Fruit fly (Drosophila melanogaster) Kc167 (cell line): Measurements from ENCODE around the gene Mcm10.

Experiments used
- Myc ChIP-seq: fragments of >200 bp; optimal IDR thresholded peaks from 2 replicates; lab custom pipeline; 2017; ENCODE audit warnings: missing external identifiers
- Sin3A ChIP-seq: fragments of >200 bp; optimal IDR thresholded peaks from 2 replicates; lab custom pipeline; 2018; ENCODE audit warnings: missing external identifiers
- h ChIP-seq: fragments of >200 bp; optimal IDR thresholded peaks from 3 replicates; lab custom pipeline; 2018; ENCODE audit warnings: missing external identifiers
- insv ChIP-seq: fragments of >200 bp; optimal IDR thresholded peaks from 3 replicates; lab custom pipeline; 2018; ENCODE audit warnings: missing external identifiers
- psq ChIP-seq: fragments of >200 bp; optimal IDR thresholded peaks from 2 replicates; lab custom pipeline; 2017; ENCODE audit warnings: missing external identifiers
- ttk ChIP-seq: sonication (Bioruptor generic); optimal IDR thresholded peaks from 2 replicates; lab custom pipeline; 2017; ENCODE audit warnings: missing external identifiers

The Mcm10 gene

DNA sequence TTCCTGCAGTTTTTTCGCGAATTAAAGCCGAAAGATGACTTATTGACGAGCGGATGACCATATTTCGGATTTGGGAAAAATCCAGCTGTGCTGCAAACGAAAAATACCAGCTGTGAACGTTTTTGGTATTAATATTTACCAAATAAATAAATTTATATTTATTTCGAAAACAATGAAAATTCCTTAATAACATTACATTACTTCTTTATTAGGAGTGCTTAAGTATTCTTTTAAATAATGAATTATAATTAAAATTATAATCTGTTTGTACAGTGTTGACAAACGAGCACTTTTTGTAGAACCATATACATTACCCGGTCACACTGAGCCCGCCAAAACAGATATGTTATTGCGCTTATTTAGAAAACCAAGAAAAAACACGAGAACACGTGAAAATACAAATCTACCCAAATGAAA is at the start of gene Mcm10, which contains the start of gene bur:
TSS of gene Mcm10 (plus strand) at position 319 of the 417 bp plus-strand sequence.
TSS of gene bur (minus strand) at position 69 of the 417 bp plus-strand sequence.
- TF ChIP-seq Sin3A (lab: Kevin White, UChicago) (no peak), psq (no peak), h (lab: Kevin White, UChicago) (no peak), ttk (lab: Kevin White, UChicago) (no peak), Myc (lab: Kevin White, UChicago) (no peak), insv (lab: Kevin White, UChicago) (no peak)

- TF ChIP-seq h (lab: Kevin White, UChicago) (no peak), Sin3A (lab: Kevin White, UChicago) (no peak), psq (no peak), Myc (lab: Kevin White, UChicago) (no peak), insv (lab: Kevin White, UChicago) (no peak), ttk (lab: Kevin White, UChicago) (no peak)
Observed at dm6 chr2L:21135764-21136163, 44.0 kb upstream of the Mcm10 start.

dm6 chr2L:21141714-21142500 is 37.8 kb upstream of the Mcm10 start, which contains the start of gene Dap160:
Gene Dap160, minus strand, starts transcription at chr2L:21142347.
- TF ChIP-seq psq (no peak), ttk (lab: Kevin White, UChicago) (no peak), insv (lab: Kevin White, UChicago) (no peak), Sin3A (lab: Kevin White, UChicago) (no peak), Myc (lab: Kevin White, UChicago) (no peak), h (lab: Kevin White, UChicago) (no peak)

DNA sequence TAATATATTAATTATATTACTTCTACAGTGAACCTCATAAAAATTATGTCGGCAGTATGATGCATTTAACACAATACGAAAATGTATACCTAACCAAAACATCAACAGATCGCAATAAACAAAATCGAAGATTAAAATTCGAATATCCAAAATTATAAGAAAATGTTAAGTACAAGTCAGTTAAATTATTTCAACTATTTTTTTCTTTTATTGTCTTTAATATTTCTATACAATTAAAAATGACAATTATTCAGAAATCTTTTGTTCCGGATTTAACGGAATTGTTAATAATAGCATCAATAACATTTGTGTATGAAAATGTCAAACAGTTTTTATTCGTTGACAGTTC is 37.3 kb upstream of the Mcm10 start:
- TF ChIP-seq h (lab: Kevin White, UChicago) = no peak
- TF ChIP-seq Sin3A (lab: Kevin White, UChicago) = no peak
- no peak for TF ChIP-seq Myc (lab: Kevin White, UChicago)
- no peak for TF ChIP-seq ttk (lab: Kevin White, UChicago)
- TF ChIP-seq insv (lab: Kevin White, UChicago) = no peak
- TF ChIP-seq psq = no peak

- TF ChIP-seq ttk (lab: Kevin White, UChicago) = no peak
- TF ChIP-seq Myc (lab: Kevin White, UChicago) = no peak
- no peak for TF ChIP-seq h (lab: Kevin White, UChicago)
- no peak for TF ChIP-seq psq
- no peak for TF ChIP-seq insv (lab: Kevin White, UChicago)
- TF ChIP-seq Sin3A (lab: Kevin White, UChicago) = no peak
Observed at dm6 chr2L:21142972-21143385, 36.8 kb upstream of the Mcm10 start, which contains the start of gene pths. Gene pths, plus strand, starts transcription at chr2L:21143229.

- TF ChIP-seq Myc (lab: Kevin White, UChicago) (no peak), psq (no peak), insv (lab: Kevin White, UChicago) (no peak), Sin3A (lab: Kevin White, UChicago) (no peak), h (lab: Kevin White, UChicago) (no peak), ttk (lab: Kevin White, UChicago) (no peak)
Observed at dm6 chr2L:21148242-21148641, 31.5 kb upstream of the Mcm10 start, which contains the start of gene del. Gene del, minus strand, starts transcription at chr2L:21148546.

dm6 chr2L:21149053-21149452 is 30.7 kb upstream of the Mcm10 start:
- TF ChIP-seq insv (lab: Kevin White, UChicago) (no peak), Sin3A (lab: Kevin White, UChicago) (no peak), Myc (lab: Kevin White, UChicago) (no peak), ttk (lab: Kevin White, UChicago) (no peak), psq (no peak), h (lab: Kevin White, UChicago) (no peak)

dm6 chr2L:21153844-21154243 is 25.9 kb upstream of the Mcm10 start:
- no peak for TF ChIP-seq insv (lab: Kevin White, UChicago)
- TF ChIP-seq Myc (lab: Kevin White, UChicago) = no peak
- no peak for TF ChIP-seq h (lab: Kevin White, UChicago)
- no peak for TF ChIP-seq Sin3A (lab: Kevin White, UChicago)
- TF ChIP-seq psq = no peak
- no peak for TF ChIP-seq ttk (lab: Kevin White, UChicago)

DNA sequence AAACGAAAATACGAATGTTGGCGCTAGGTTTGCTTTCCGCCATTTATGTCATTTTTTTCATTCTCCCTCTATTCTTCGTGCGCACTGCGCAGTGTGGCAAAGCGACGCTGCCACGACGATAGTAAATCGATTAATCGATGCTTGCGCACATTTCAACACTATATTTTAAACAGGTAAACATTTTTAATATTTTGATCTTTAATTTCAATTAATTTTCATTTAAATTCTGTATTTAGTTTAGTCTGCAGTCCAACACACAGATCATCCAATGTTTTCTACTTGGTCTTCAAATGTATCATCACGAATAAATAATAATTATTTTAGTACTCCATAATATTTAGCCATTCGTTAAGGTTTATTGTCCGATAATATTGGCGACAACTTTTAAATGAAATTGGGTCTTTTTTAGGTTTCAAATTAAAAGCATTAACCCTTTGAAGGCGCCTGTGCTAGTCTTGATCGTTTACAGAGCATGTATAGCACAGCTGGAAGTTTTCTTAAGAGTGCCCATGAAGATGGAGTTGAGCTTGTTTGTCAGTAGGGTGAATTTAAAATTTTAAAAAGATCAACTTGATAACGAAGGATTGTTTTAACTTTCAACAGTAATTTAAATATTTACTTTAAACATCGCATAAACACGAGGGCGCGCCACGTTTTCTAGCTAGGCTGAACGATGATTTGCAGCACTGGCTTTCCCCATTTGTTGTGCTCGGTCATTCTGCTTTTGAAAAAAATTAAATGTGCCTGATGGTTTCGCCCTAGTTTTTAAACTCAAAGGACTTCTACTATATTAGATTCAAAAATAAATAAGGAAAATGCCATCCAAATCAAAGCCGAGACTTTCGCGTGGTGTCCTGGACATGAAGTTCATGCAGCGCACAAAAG is 23.3 kb upstream of the Mcm10 start, which contains the start of the genes Mpp6 and E2f2:
TSS of gene Mpp6 (plus strand) at position 133 of the 885 bp plus-strand sequence.
TSS of gene E2f2 (minus strand) at position 594 of the 885 bp plus-strand sequence.
- TF ChIP-seq ttk (lab: Kevin White, UChicago) (no peak), psq (peak; percentile 91)

- TF ChIP-seq ttk (lab: Kevin White, UChicago) (no peak), insv (lab: Kevin White, UChicago) (no peak), Sin3A (lab: Kevin White, UChicago) (no peak), Myc (lab: Kevin White, UChicago) (no peak), h (lab: Kevin White, UChicago) (no peak), psq (no peak)
Observed at dm6 chr2L:21158554-21158953, 21.2 kb upstream of the Mcm10 start, which contains the start of the genes Coq3 and Pld3. Gene Coq3, minus strand, starts transcription at chr2L:21158611. Gene Pld3, plus strand, starts transcription at chr2L:21158847.

DNA sequence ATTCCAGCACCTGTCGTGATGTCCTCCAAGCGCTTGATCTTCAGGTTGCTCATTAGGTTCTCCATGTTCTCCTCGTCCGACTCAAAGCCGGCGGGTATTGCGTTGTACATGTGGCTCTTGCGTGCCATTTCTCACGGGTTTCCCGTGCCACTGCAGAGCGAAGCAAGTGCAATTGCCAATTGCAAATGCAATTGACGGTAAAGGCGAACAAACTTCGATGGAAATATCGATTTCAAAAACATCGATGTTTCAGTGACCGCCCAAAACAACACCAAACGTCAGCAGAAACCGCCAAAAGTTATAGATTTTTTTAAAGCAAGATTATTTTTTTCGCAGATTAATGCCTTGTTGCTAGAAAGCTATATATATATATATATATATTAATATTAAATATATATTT is 16.9 kb upstream of the Mcm10 start, which contains the start of gene Nbr:
TSS of gene Nbr (minus strand) at position 209 of the 400 bp plus-strand sequence.
- TF ChIP-seq ttk (lab: Kevin White, UChicago) = no peak
- no peak for TF ChIP-seq h (lab: Kevin White, UChicago)
- TF ChIP-seq Sin3A (lab: Kevin White, UChicago) = no peak
- TF ChIP-seq psq = no peak
- no peak for TF ChIP-seq insv (lab: Kevin White, UChicago)
- TF ChIP-seq Myc (lab: Kevin White, UChicago) = no peak
